Worm (Caenorhabditis elegans): ENCODE data around the gene F41E6.12.

Gene F41E6.12

DNA sequence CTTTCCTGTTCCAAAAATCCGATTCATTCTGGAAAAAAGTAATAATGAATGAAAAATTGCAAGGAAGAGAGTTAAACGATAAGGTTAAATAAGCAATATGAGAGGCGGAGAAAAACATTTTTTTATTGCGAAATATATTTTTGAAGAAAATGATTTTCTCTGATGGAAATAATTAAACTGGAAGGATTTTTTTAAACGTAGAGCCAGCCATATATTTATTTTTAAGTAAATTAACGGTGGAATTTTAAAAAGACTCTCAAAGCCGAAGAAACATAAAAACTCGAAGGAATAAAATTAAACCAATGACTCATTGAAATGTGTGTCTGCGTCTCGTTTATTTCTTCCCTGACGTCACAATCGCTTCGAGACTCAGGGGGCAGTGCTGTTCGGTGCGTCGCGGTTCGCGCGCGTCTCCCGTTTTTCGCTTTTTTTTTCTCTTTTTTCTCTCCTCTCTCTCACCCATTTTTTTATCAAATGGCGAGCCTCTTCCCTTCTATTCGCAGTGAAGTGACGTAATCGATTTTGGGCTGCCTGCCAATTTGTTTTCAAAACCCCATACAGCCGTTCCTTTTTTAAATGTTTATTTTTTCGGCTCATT lies 22.7 kb downstream of the F41E6.12 start, which contains the start of gene vps-60 (continued):
- TF ChIP-seq ztf-1 (GFP tag; conservative IDR thresholded peaks at IDR 0.05), result no peak
- no peak for TF ChIP-seq unc-39 (tag; optimal IDR thresholded peaks at IDR 0.05)
- peak; percentile 74 to 93 for TF ChIP-seq lsy-2 (tag; optimal IDR thresholded peaks at IDR 0.05)
- TF ChIP-seq elt-1 (tag; optimal IDR thresholded peaks at IDR 0.05), result no peak
- no peak for TF ChIP-seq ztf-11 (tag; optimal IDR thresholded peaks at IDR 0.05)
- no peak for TF ChIP-seq R02D3.7 (tag; optimal IDR thresholded peaks at IDR 0.05)
- TF ChIP-seq gmeb-1 (tag; optimal IDR thresholded peaks at IDR 0.05), result peak; percentile 84
- TF ChIP-seq crh-2 (tag; optimal IDR thresholded peaks at IDR 0.05), result peak; percentile 98
- TF ChIP-seq nhr-77 (tag; optimal IDR thresholded peaks at IDR 0.05), result no peak
- peak; percentile 100 for TF ChIP-seq fos-1 (tag; optimal IDR thresholded peaks at IDR 0.05)
- peak; percentile 75 for TF ChIP-seq Y55F3AM.14 (GFP tag; optimal IDR thresholded peaks at IDR 0.05)
- peak; percentile 14 for TF ChIP-seq skn-1 (tag; optimal IDR thresholded peaks at IDR 0.05)
- TF ChIP-seq sma-9 (GFP tag; optimal IDR thresholded peaks at IDR 0.05), result peak; percentile 94
- TF ChIP-seq sma-9 (tag; optimal IDR thresholded peaks at IDR 0.05), result no peak
- peak; percentile 90 for TF ChIP-seq ztf-4 (tag; optimal IDR thresholded peaks at IDR 0.05)
- peak; percentile 90 for TF ChIP-seq sem-4 (tag; optimal IDR thresholded peaks at IDR 0.05)
- no peak for TF ChIP-seq nhr-12 (tag; optimal IDR thresholded peaks at IDR 0.05)
- TF ChIP-seq ama-1 (optimal IDR thresholded peaks at IDR 0.05), result peak; percentile 64
- peak; percentile 85 for TF ChIP-seq mab-5 (tag; optimal IDR thresholded peaks at IDR 0.05)
- no peak for TF ChIP-seq lin-39 (tag; optimal IDR thresholded peaks at IDR 0.05)
- no peak for TF ChIP-seq alr-1 (tag; optimal IDR thresholded peaks at IDR 0.05)
- TF ChIP-seq nhr-10 (tag; optimal IDR thresholded peaks at IDR 0.05), result peak; percentile 20
- peak; percentile 98 for TF ChIP-seq C34F6.9 (tag; optimal IDR thresholded peaks at IDR 0.05)

DNA sequence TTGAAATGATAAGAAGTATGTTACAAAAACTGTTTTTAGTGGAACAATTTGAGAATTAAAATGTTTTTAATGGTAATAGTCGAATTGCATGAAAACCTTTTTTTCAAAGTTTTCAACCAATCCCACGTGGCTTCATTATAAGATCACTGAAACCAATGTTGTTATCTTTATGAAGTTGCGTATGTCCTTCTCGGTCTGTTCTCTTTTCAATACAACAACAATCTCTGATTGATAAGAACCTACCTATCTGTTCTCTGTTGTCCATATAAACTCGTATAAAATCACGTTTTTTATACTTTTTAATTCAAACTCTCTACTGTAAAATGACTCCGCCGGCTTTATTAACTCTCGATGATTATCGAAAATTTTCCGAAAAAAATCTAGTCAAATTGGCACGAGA lies 25.7 kb downstream of the F41E6.12 start, which contains the start of gene F41E6.5:
Gene F41E6.5 (plus strand): TSS at position 209 of the 400 bp plus-strand sequence.
- TF ChIP-seq mab-5 (tag; optimal IDR thresholded peaks at IDR 0.05) (no peak), alr-1 (tag; optimal IDR thresholded peaks at IDR 0.05) (no peak), nhr-12 (tag; optimal IDR thresholded peaks at IDR 0.05) (no peak), C34F6.9 (tag; optimal IDR thresholded peaks at IDR 0.05) (no peak), unc-39 (tag; optimal IDR thresholded peaks at IDR 0.05) (no peak), F13H6.1 (tag; optimal IDR thresholded peaks at IDR 0.05) (no peak), mbf-1 (tag; optimal IDR thresholded peaks at IDR 0.05) (no peak), nhr-6 (tag; optimal IDR thresholded peaks at IDR 0.05) (no peak), skn-1 (tag; optimal IDR thresholded peaks at IDR 0.05) (no peak), lin-39 (tag; optimal IDR thresholded peaks at IDR 0.05) (no peak), R02D3.7 (tag; optimal IDR thresholded peaks at IDR 0.05) (no peak), nhr-129 (tag; optimal IDR thresholded peaks at IDR 0.05) (no peak), ama-1 (optimal IDR thresholded peaks at IDR 0.05) (no peak), unc-62 (GFP tag; optimal IDR thresholded peaks at IDR 0.05) (no peak), lin-13 (GFP tag; optimal IDR thresholded peaks at IDR 0.05) (no peak), sma-9 (GFP tag; optimal IDR thresholded peaks at IDR 0.05) (peak; percentile 47), sma-9 (tag; optimal IDR thresholded peaks at IDR 0.05) (no peak), fos-1 (tag; optimal IDR thresholded peaks at IDR 0.05) (peak; percentile 26), unc-55 (GFP tag; optimal IDR thresholded peaks at IDR 0.05) (no peak), blmp-1 (tag; optimal IDR thresholded peaks at IDR 0.05; ENCODE audit: insufficient read depth) (no peak), gmeb-1 (tag; optimal IDR thresholded peaks at IDR 0.05) (no peak), ztf-4 (tag; optimal IDR thresholded peaks at IDR 0.05) (no peak), nhr-23 (tag; optimal IDR thresholded peaks at IDR 0.05) (no peak), crh-2 (tag; optimal IDR thresholded peaks at IDR 0.05) (peak; percentile 72), sma-3 (GFP tag; optimal IDR thresholded peaks at IDR 0.05) (no peak), snpc-4 (tag; optimal IDR thresholded peaks at IDR 0.05) (no peak), nhr-21 (tag; optimal IDR thresholded peaks at IDR 0.05) (peak; percentile 1), mdl-1 (tag; optimal IDR thresholded peaks at IDR 0.05) (no peak), lsy-2 (tag; optimal IDR thresholded peaks at IDR 0.05) (no peak), nhr-11 (tag; optimal IDR thresholded peaks at IDR 0.05) (no peak)

DNA sequence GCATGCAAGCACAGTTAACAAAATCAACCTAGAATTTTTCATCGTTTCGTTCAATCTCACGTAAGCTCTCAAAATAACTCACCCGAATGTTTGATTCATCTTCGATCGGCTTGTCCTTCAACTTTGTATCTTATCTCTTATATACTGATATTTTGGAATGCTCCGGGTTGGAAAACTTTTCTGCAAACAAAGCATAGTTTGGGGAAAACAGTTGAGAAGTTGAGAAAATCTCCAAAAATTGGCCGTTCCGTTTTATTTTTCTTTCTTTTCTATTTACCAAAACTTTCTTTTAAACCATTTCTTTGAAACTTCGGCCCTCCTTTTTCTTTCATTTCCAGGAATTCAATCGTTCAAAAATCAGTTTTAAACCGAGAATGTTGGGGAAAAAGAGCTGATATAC lies 26.3 kb downstream of the F41E6.12 start, which contains the start of gene F41E6.15:
Gene F41E6.15 (minus strand): TSS at position 101 of the 400 bp plus-strand sequence.
- TF ChIP-seq R02D3.7 (tag; optimal IDR thresholded peaks at IDR 0.05), result no peak
- TF ChIP-seq unc-55 (GFP tag; optimal IDR thresholded peaks at IDR 0.05), result no peak
- no peak for TF ChIP-seq unc-39 (tag; optimal IDR thresholded peaks at IDR 0.05)
- TF ChIP-seq blmp-1 (tag; optimal IDR thresholded peaks at IDR 0.05; ENCODE audit: insufficient read depth), result no peak
- TF ChIP-seq sem-4 (tag; optimal IDR thresholded peaks at IDR 0.05), result no peak
- no peak for TF ChIP-seq ztf-11 (tag; optimal IDR thresholded peaks at IDR 0.05)
- no peak for TF ChIP-seq nhr-11 (tag; optimal IDR thresholded peaks at IDR 0.05)
- TF ChIP-seq nhr-10 (tag; optimal IDR thresholded peaks at IDR 0.05), result no peak
- TF ChIP-seq fos-1 (tag; optimal IDR thresholded peaks at IDR 0.05), result no peak
- no peak for TF ChIP-seq mbf-1 (tag; optimal IDR thresholded peaks at IDR 0.05)

All from whole organism, L2 larva.